Worm (Caenorhabditis elegans) whole organism, early embryonic: Measurements from ENCODE around the gene bus-5.

ENCODE experiments used
- B0310.2 ChIP-seq: sonication (generic microtip); optimal IDR thresholded peaks from 2 replicates; lab custom pipeline; 2016; ENCODE audit warnings: mild to moderate bottlenecking, missing genetic modification characterization, missing compliant biosample characterization
- F13C5.2 ChIP-seq: sonication (generic microtip); optimal IDR thresholded peaks from 2 replicates; lab custom pipeline; 2017; ENCODE audit warnings: mild to moderate bottlenecking, missing genetic modification characterization, inconsistent platforms, missing compliant biosample characterization
- ama-1 ChIP-seq: fragments of 150-350 bp; optimal IDR thresholded peaks from 2 replicates; lab custom pipeline; 2014
- sea-1 ChIP-seq: fragments of 200-800 bp; sonication (Bioruptor generic); conservative IDR thresholded peaks from 2 replicates; pipeline ENCODE4 v1.3.6; 2022; ENCODE audit warnings: missing genetic modification characterization, missing compliant biosample characterization

- no peak for TF ChIP-seq B0310.2
- no peak for TF ChIP-seq F13C5.2 (tag; lab: Kevin White, UChicago)
- TF ChIP-seq sea-1 (GFP tag; lab: Robert Waterston, UW), result no peak
- TF ChIP-seq ama-1 (lab: Kevin White, UChicago), result no peak
Measured at ce11 chrX:2116304-2116867, 3.5 kb upstream of the bus-5 start.
